Worm (Caenorhabditis elegans) whole organism, mixed stage, embryonic: ENCODE measurements around the gene F46C5.6.

ENCODE experiments used
- bed-3 ChIP-seq: fragments of 200-800 bp; sonication (Bioruptor generic); optimal IDR thresholded peaks from 3 replicates; lab custom pipeline; 2018; ENCODE audit warnings: mild to moderate bottlenecking, missing genetic modification characterization, moderate library complexity, missing compliant biosample characterization
- ceh-83 ChIP-seq: fragments of 200-800 bp; sonication (Bioruptor generic); optimal IDR thresholded peaks from 2 replicates; lab custom pipeline; 2018; ENCODE audit warnings: mild to moderate bottlenecking, missing genetic modification characterization, missing compliant biosample characterization
- drap-1 ChIP-seq: fragments of 200-800 bp; sonication (Bioruptor generic); optimal IDR thresholded peaks from 3 replicates; lab custom pipeline; 2018; ENCODE audit warnings: mild to moderate bottlenecking, missing genetic modification characterization, missing compliant biosample characterization
- elt-1 ChIP-seq: sonication (generic microtip); optimal IDR thresholded peaks from 2 replicates; lab custom pipeline; 2017; ENCODE audit warnings: missing genetic modification characterization, mild to moderate bottlenecking, missing compliant biosample characterization, antibody characterized with exemption, moderate library complexity, borderline replicate concordance; ENCODE audit not compliant: insufficient read depth
- flh-1 ChIP-seq: fragments of 200-800 bp; sonication (Bioruptor generic); optimal IDR thresholded peaks from 2 replicates; lab custom pipeline; 2018; ENCODE audit warnings: mild to moderate bottlenecking, missing genetic modification characterization, moderate library complexity, missing compliant biosample characterization
- mep-1 ChIP-seq: fragments of 150-350 bp; optimal IDR thresholded peaks from 2 replicates; lab custom pipeline; 2017; ENCODE audit warnings: missing biosample characterization, missing genetic modification reagents, missing genetic modification characterization, inconsistent platforms
- nhr-237 ChIP-seq: fragments of 150-350 bp; optimal IDR thresholded peaks from 2 replicates; lab custom pipeline; 2014; ENCODE audit warnings: missing biosample characterization, missing genetic modification characterization
- nhr-76 ChIP-seq: sonication (generic microtip); optimal IDR thresholded peaks from 2 replicates; lab custom pipeline; 2017; ENCODE audit warnings: missing biosample characterization, missing genetic modification characterization
- sem-2 ChIP-seq: fragments of 200-800 bp; sonication (Bioruptor generic); optimal IDR thresholded peaks from 2 replicates; lab custom pipeline; 2018; ENCODE audit warnings: mild to moderate bottlenecking, missing genetic modification characterization, missing compliant biosample characterization
- sptf-1 ChIP-seq: sonication (generic microtip); optimal IDR thresholded peaks from 2 replicates; lab custom pipeline; 2017; ENCODE audit warnings: mild to moderate bottlenecking, missing genetic modification characterization, moderate library complexity, missing compliant biosample characterization
- tbx-8 ChIP-seq: fragments of 200-800 bp; sonication (Bioruptor generic); optimal IDR thresholded peaks from 2 replicates; lab custom pipeline; 2018; ENCODE audit warnings: mild to moderate bottlenecking, missing genetic modification characterization, moderate library complexity, missing compliant biosample characterization
- unc-120 ChIP-seq: sonication (generic microtip); optimal IDR thresholded peaks from 2 replicates; lab custom pipeline; 2017; ENCODE audit warnings: missing genetic modification characterization, missing compliant biosample characterization; ENCODE audit not compliant: poor library complexity, severe bottlenecking
- unc-39 ChIP-seq: fragments of 150-350 bp; optimal IDR thresholded peaks from 2 replicates; lab custom pipeline; 2014; ENCODE audit warnings: missing biosample characterization, missing genetic modification characterization
- ztf-11 ChIP-seq: fragments of 150-350 bp; optimal IDR thresholded peaks from 2 replicates; lab custom pipeline; 2014; ENCODE audit warnings: missing biosample characterization, missing genetic modification characterization

The F46C5.6 gene

DNA sequence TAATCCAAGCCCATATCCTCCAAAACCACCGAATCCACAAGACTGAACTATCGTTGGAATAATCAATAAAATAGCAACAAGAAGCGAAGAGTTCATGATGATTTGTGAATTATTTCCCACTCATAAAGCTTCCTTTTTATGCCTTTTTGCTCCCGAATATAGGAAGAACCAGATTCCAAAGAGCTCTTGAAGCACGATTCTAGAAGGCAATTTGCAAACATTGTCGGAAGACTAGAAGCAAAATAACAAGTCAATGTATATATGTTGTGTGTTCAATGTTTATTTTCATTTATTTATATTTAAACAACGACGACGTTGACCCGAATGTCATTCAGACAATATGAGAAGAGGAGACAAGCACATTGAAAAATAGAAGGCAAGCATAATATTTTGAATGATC lies 51.7 kb downstream of the F46C5.6 start, which contains the start of gene idpa-2:
Gene idpa-2, minus strand, starts transcription at position 101 of the 400 bp plus-strand sequence.
- TF ChIP-seq elt-1 (tag; lab: Kevin White, UChicago) = no peak
- TF ChIP-seq unc-39 (tag; lab: Kevin White, UChicago) = no peak
- no peak for TF ChIP-seq tbx-8 (GFP tag; lab: Kevin White, UChicago)
- no peak for TF ChIP-seq nhr-76 (tag; lab: Kevin White, UChicago)
- TF ChIP-seq mep-1 (tag; lab: Kevin White, UChicago) = no peak
- no peak for TF ChIP-seq ceh-83 (GFP tag; lab: Kevin White, UChicago)
- no peak for TF ChIP-seq unc-120 (tag; lab: Kevin White, UChicago)
- TF ChIP-seq bed-3 (GFP tag; lab: Kevin White, UChicago) = no peak
- no peak for TF ChIP-seq nhr-237 (tag; lab: Kevin White, UChicago)
- no peak for TF ChIP-seq flh-1 (GFP tag; lab: Kevin White, UChicago)
- no peak for TF ChIP-seq sptf-1
- TF ChIP-seq ztf-11 (tag; lab: Kevin White, UChicago) = no peak
- TF ChIP-seq drap-1 (GFP tag; lab: Kevin White, UChicago) = no peak
- no peak for TF ChIP-seq sem-2 (GFP tag; lab: Kevin White, UChicago)
